Fruit fly (Drosophila melanogaster) Kc167 (cell line): Measurements from ENCODE around the gene CG5188.

Experiments
- Sin3A ChIP-seq: fragments of >200 bp; optimal IDR thresholded peaks from 2 replicates; lab custom pipeline; 2018; ENCODE audit warnings: missing external identifiers
- h ChIP-seq: fragments of >200 bp; optimal IDR thresholded peaks from 3 replicates; lab custom pipeline; 2018; ENCODE audit warnings: missing external identifiers
- ttk ChIP-seq: sonication (Bioruptor generic); optimal IDR thresholded peaks from 2 replicates; lab custom pipeline; 2017; ENCODE audit warnings: missing external identifiers

dm6 chr2L:10442048-10442790 lies 13.6 kb downstream of the CG5188 start, which contains the start of gene loh:
- no peak for TF ChIP-seq h
- TF ChIP-seq Sin3A = no peak
- no peak for TF ChIP-seq ttk (lab: Kevin White, UChicago)
